Worm (Caenorhabditis elegans): ENCODE data around the gene T14B4.8.

ce11 chrII:6705593-6706228, 23.5 kb downstream of the T14B4.8 start, which contains the start of gene rpy-1:
- TF ChIP-seq W03F9.2 (tag; optimal IDR thresholded peaks at IDR 0.05) (no peak), dao-5 (tag; optimal IDR thresholded peaks at IDR 0.05) (no peak)

Measured in whole organism, L4/young adult.